Fruit fly (Drosophila melanogaster): Measurements from ENCODE around the gene Sfp24Bd.
A peak's percentile ranks its signal among the peaks of the same experiment; 100 is the strongest.

Sfp24Bd gene

DNA sequence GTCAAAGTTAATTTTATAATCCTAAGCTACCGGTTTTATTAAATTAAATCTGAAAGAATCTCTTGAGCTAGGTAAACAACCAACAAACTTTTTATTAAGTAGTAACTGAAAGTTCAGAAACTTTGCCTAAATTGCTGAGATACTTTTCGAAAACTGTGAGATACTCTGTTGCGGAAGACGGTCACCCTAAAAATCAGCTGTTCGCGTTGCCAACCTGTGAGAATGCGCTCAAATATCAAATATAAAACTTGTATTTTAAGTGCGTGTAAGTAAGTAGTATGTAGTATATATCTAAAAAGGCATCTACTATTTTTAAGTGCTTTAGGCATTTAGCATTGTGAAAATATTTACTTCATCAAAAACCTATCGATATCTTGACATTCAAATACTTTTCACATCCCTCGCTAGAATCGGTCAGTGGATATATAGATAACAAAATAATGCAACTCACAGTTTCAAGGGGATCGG, 44.0 kb upstream of the Sfp24Bd start, which contains the start of the genes CG31955 and CG2818 (continued):
- no peak for TF ChIP-seq run (tag; optimal IDR thresholded peaks at IDR 0.05)
- no peak for TF ChIP-seq CG4424 (GFP tag; optimal IDR thresholded peaks at IDR 0.05)
- no peak for TF ChIP-seq CG6683 (GFP tag; optimal IDR thresholded peaks at IDR 0.05)
- peak; percentile 36 for TF ChIP-seq CG30020 (tag; optimal IDR thresholded peaks at IDR 0.05)
- no peak for TF ChIP-seq C15 (GFP tag; IDR thresholded peaks at IDR 0.05)
- TF ChIP-seq CG16815 (GFP tag; optimal IDR thresholded peaks at IDR 0.05), result no peak
- no peak for TF ChIP-seq CG18599 (GFP tag; optimal IDR thresholded peaks at IDR 0.05)
- no peak for TF ChIP-seq Gsc (GFP tag; IDR thresholded peaks at IDR 0.05)
- TF ChIP-seq fu2 (GFP tag; optimal IDR thresholded peaks at IDR 0.05), result no peak
- TF ChIP-seq crol (GFP tag; IDR thresholded peaks at IDR 0.05), result no peak
- TF ChIP-seq CG13296 (GFP tag; optimal IDR thresholded peaks at IDR 0.05), result no peak
- TF ChIP-seq CG2199 (GFP tag; IDR thresholded peaks at IDR 0.05), result no peak
- no peak for TF ChIP-seq CG6813 (GFP tag; optimal IDR thresholded peaks at IDR 0.05)
- no peak for TF ChIP-seq Dfd (GFP tag; optimal IDR thresholded peaks at IDR 0.05)
- no peak for TF ChIP-seq trh (GFP tag; optimal IDR thresholded peaks at IDR 0.05)
- TF ChIP-seq CG12155 (GFP tag; optimal IDR thresholded peaks at IDR 0.05), result peak; percentile 9
- TF ChIP-seq odd (GFP tag; optimal IDR thresholded peaks at IDR 0.05), result no peak
- TF ChIP-seq CG17568 (GFP tag; optimal IDR thresholded peaks at IDR 0.05), result no peak
- no peak for TF ChIP-seq pan (optimal IDR thresholded peaks at IDR 0.05)
- TF ChIP-seq pan (GFP tag; optimal IDR thresholded peaks at IDR 0.05 in 1 of 2, IDR thresholded peaks at IDR 0.05 in 1 of 2), result no peak
- TF ChIP-seq Doc3 (GFP tag; IDR thresholded peaks at IDR 0.05; ENCODE audit: partially characterized antibody), result peak; percentile 68
- TF ChIP-seq PHDP (tag; optimal IDR thresholded peaks at IDR 0.05), result peak; percentile 3
- TF ChIP-seq NK7.1 (GFP tag; optimal IDR thresholded peaks at IDR 0.05), result no peak
- no peak for TF ChIP-seq scrt (GFP tag; optimal IDR thresholded peaks at IDR 0.05)
- no peak for TF ChIP-seq jing (GFP tag; optimal IDR thresholded peaks at IDR 0.05)
- TF ChIP-seq CG17385 (GFP tag; optimal IDR thresholded peaks at IDR 0.05), result no peak
- TF ChIP-seq kni (GFP tag; optimal IDR thresholded peaks at IDR 0.05), result no peak
- TF ChIP-seq inv (GFP tag; IDR thresholded peaks at IDR 0.05; ENCODE audit: partially characterized antibody), result peak; percentile 62
- no peak for TF ChIP-seq Usf (GFP tag; optimal IDR thresholded peaks at IDR 0.05)
- TF ChIP-seq Nf-YA (GFP tag; IDR thresholded peaks at IDR 0.05), result no peak
- TF ChIP-seq CG6791 (GFP tag; IDR thresholded peaks at IDR 0.05; ENCODE audit: partially characterized antibody), result no peak
- no peak for TF ChIP-seq tgo (GFP tag; IDR thresholded peaks at IDR 0.05)
- no peak for TF ChIP-seq Ets65A (GFP tag)
- TF ChIP-seq CG1602 (GFP tag; optimal IDR thresholded peaks at IDR 0.05), result no peak
- no peak for TF ChIP-seq CG8281 (tag; optimal IDR thresholded peaks at IDR 0.05)
- no peak for TF ChIP-seq klu (GFP tag; IDR thresholded peaks at IDR 0.05)
- no peak for TF ChIP-seq pho (GFP tag; optimal IDR thresholded peaks at IDR 0.05)
- TF ChIP-seq ac (GFP tag; optimal IDR thresholded peaks at IDR 0.05), result no peak
- no peak for TF ChIP-seq CG13775 (GFP tag; optimal IDR thresholded peaks at IDR 0.05)
- no peak for TF ChIP-seq CG17328 (GFP tag; IDR thresholded peaks at IDR 0.05)
- no peak for TF ChIP-seq MESR4 (GFP tag; optimal IDR thresholded peaks at IDR 0.05)
- peak; percentile 93 for TF ChIP-seq CG2116 (GFP tag; optimal IDR thresholded peaks at IDR 0.05)
- peak; percentile 45; the same call in 1 of the 2 replicates for TF ChIP-seq MBD-R2 (GFP tag; IDR thresholded peaks at IDR 0.05)
- no peak for TF ChIP-seq CG2875 (GFP tag; optimal IDR thresholded peaks at IDR 0.05)
- TF ChIP-seq CG10543 (GFP tag; optimal IDR thresholded peaks at IDR 0.05), result no peak
- no peak for TF ChIP-seq HLH3B (GFP tag; IDR thresholded peaks at IDR 0.05)
- no peak for TF ChIP-seq Fer2 (tag; optimal IDR thresholded peaks at IDR 0.05)
- no peak for TF ChIP-seq grn (GFP tag; optimal IDR thresholded peaks at IDR 0.05)
- TF ChIP-seq Adf1 (GFP tag; IDR thresholded peaks at IDR 0.05), result 0 out of 2 replicates have a peak, but pooled peaks have one; percentile 5
- no peak for TF ChIP-seq br (optimal IDR thresholded peaks at IDR 0.05)
- TF ChIP-seq B-H1 (GFP tag; IDR thresholded peaks at IDR 0.05), result no peak
- no peak for TF ChIP-seq CG6175 (GFP tag; IDR thresholded peaks at IDR 0.05)
